Fruit fly (Drosophila melanogaster) whole organism, wandering third instar larva: ENCODE results near the gene CG31178.

Experiments
- Abd-B ChIP-seq: fragments of >200 bp; optimal IDR thresholded peaks from 2 replicates; lab custom pipeline; 2017; ENCODE audit warnings: missing biosample characterization, missing genetic modification characterization
- Hr83 ChIP-seq: fragments of 200-300 bp; sonication (Bioruptor generic); optimal IDR thresholded peaks from 2 replicates; lab custom pipeline; 2016; ENCODE audit warnings: missing biosample characterization, mild to moderate bottlenecking, missing genetic modification characterization, moderate library complexity; ENCODE audit not compliant: poor library complexity, severe bottlenecking
- h ChIP-seq: fragments of 200-800 bp; sonication (Bioruptor generic); optimal IDR thresholded peaks from 3 replicates; lab custom pipeline; 2016; ENCODE audit warnings: missing biosample characterization, mild to moderate bottlenecking, missing genetic modification characterization
- lola ChIP-seq: fragments of >200 bp; optimal IDR thresholded peaks from 2 replicates; lab custom pipeline; 2017; ENCODE audit warnings: missing biosample characterization, missing genetic modification characterization
- pan ChIP-seq: fragments of >200 bp; optimal IDR thresholded peaks from 2 replicates; lab custom pipeline; 2017

DNA sequence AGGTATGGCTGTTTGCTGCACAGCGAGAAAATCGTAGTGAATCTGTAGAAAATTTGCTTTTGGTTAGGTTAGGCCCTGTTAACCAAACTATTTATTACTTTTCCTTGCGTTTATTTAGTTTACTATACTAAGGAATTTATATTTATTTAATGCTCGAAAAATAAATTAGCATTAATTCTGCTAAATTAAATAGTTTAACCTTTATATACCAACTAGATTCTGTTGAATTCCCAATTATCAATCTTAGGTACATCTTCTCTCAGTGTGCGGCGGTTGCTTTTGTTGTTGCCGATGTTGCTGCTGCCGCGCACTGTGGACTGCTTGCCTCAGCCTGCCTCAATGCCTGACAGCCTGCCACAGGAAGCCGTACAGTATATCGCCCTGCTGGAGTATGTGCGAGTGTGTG is 25.6 kb downstream of the CG31178 start:
- peak; percentile 28 for TF ChIP-seq h (GFP tag; lab: Kevin White, UChicago)
- no peak for TF ChIP-seq pan (lab: Kevin White, UChicago)
- TF ChIP-seq lola: no peak
- no peak for TF ChIP-seq Abd-B (GFP tag; lab: Kevin White, UChicago)
- TF ChIP-seq Hr83 (GFP tag; lab: Kevin White, UChicago): no peak
